Worm (Caenorhabditis elegans): ENCODE results near the gene slc-36.3.

DNA sequence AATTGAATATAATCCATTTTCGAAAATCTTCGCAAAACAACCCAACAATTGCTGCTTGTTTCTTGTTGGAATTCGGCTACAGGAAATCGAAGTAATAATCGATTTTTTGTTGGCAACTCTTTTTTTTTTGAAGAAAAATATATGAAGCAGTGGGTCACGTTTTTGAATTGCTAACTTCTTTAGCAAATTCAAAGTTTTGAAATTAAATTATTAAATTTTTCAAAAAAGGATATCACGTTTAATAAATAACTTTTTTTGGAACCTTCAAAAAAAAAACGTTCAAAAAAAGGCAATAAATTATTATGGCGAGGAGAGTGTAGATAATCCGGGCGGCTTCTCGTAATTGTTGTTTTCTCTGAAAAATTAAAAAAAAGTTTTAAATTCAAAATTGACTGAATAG is 7.8 kb downstream of the slc-36.3 start, which contains the start of gene Y38H6C.15:
- TF ChIP-seq T26A5.8 (tag; optimal IDR thresholded peaks at IDR 0.05) (no peak), B0336.3 (GFP tag; IDR thresholded peaks at IDR 0.05) (no peak), ceh-79 (tag; optimal IDR thresholded peaks at IDR 0.05) (no peak), nhr-120 (GFP tag; IDR thresholded peaks at IDR 0.05) (no peak), nfya-1 (tag; optimal IDR thresholded peaks at IDR 0.05; ENCODE audit: borderline replicate concordance, insufficient read depth) (no peak), bed-2 (GFP tag; IDR thresholded peaks at IDR 0.05) (no peak), F57C9.4 (tag; optimal IDR thresholded peaks at IDR 0.05) (no peak), ceh-27 (GFP tag; optimal IDR thresholded peaks at IDR 0.05) (no peak), fkh-3 (tag; optimal IDR thresholded peaks at IDR 0.05) (no peak), lsl-1 (GFP tag; optimal IDR thresholded peaks at IDR 0.05) (no peak), mes-4 (tag; optimal IDR thresholded peaks at IDR 0.05) (no peak), attf-3 (GFP tag; conservative IDR thresholded peaks at IDR 0.05) (no peak), snpc-4 (GFP tag; optimal IDR thresholded peaks at IDR 0.05) (no peak), snpc-4 (tag; optimal IDR thresholded peaks at IDR 0.05) (no peak), ztf-22 (GFP tag; optimal IDR thresholded peaks at IDR 0.05) (no peak)

Data from whole organism, young adult.